Fruit fly (Drosophila melanogaster): ENCODE results near the gene CG11379.

DNA sequence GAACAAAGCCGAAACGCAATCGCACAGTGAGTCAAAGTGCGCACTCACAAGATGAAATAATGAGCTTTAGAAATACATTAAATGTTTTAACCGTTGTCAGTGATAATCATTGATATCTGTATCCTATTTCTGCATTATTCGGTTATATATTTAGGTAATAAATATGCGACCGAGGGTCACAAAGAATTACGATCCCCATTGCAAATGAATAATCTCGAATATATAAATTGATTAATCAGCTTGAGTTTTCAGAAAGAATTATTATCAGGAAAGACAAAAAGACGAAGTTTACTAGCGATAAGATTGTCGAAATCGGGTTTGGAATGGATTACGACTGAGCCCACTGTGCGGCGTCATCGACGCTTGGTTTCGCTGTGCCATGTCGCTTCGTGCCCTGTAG is 8.9 kb upstream of the CG11379 start:
- no peak for TF ChIP-seq Dll (optimal IDR thresholded peaks at IDR 0.05)
- TF ChIP-seq CG8478 (optimal IDR thresholded peaks at IDR 0.05) = no peak
- no peak for TF ChIP-seq psq (optimal IDR thresholded peaks at IDR 0.05)
